Worm (Caenorhabditis elegans): Measurements from ENCODE around the gene srg-62.

The srg-62 gene

DNA sequence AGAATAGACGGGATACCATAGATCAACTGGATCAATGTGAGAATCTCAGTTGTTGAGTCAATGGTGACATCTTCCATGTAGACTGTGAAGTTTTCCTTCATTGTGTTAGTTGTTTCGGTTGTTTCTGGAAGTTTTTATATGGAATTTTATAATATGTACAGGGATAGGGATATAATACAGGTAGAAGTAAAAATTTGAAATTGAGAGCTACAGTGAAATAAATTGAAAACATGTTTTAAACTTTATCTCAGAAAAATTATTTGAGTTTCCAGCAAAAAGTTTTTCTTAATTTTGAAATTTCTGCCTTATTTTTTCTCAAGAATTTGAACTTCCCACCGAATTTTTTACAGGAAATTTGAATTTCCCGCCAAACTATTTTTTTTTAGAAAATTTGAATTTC, at the start of gene srg-62:
TSS of gene srg-62 (minus strand) at position 101 of the 400 bp plus-strand sequence.
- no peak for TF ChIP-seq fkh-8 (tag; optimal IDR thresholded peaks at IDR 0.05)
- no peak for TF ChIP-seq ceh-82 (tag; optimal IDR thresholded peaks at IDR 0.05)
- TF ChIP-seq nhr-28 (tag; optimal IDR thresholded peaks at IDR 0.05): no peak
- TF ChIP-seq C34B4.2 (tag; optimal IDR thresholded peaks at IDR 0.05): no peak
- no peak for TF ChIP-seq alr-1 (tag; optimal IDR thresholded peaks at IDR 0.05; ENCODE audit: borderline replicate concordance)
- TF ChIP-seq swsn-7 (tag; optimal IDR thresholded peaks at IDR 0.05): no peak
- TF ChIP-seq C16A3.4 (tag; optimal IDR thresholded peaks at IDR 0.05): no peak
- TF ChIP-seq pax-3 (tag; optimal IDR thresholded peaks at IDR 0.05): no peak
- TF ChIP-seq lin-13 (GFP tag; optimal IDR thresholded peaks at IDR 0.05): no peak

DNA sequence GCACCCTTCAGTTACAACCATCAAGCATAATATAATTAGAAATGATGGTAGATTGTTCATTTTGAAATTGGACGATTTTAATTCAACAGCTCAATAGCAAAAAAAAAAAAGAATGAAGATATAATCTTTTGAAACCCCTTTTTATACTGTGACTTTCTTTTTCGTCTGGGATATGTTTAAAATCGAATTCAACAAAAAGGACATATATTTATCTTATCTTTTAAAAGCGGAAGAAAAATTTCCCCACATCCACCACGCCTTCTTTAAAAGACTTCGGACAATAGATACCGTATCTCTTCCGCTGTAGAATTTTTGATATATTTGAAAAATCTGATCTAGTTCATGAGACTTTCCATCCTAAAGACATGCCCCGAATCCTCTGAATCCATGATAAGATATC, 38.6 kb upstream of the srg-62 start, which contains the start of gene R05D8.11:
TSS of gene R05D8.11 (minus strand) at position 101 of the 400 bp plus-strand sequence.
- TF ChIP-seq nhr-85 (tag) (no peak), elt-3 (tag; optimal IDR thresholded peaks at IDR 0.05) (peak in 1 of 6 experiments; percentile 0)

DNA sequence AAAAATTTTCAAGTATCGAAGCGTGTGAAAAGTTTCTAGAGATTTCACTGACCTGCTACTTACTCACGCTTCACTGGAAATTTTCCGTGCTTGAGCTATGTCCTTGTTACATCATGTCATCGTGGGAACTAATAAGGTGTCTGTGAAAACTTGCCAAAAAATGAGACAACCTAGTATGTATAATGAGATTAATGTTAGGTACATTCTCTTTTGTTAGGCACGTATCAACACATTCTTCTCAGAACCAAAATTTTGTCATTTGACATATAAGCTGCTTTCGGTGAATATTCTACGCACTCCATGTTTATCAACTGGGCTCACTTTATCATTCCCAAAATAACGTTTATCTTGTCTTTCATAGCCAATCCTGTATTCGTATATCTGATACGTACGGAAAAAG, 31.8 kb upstream of the srg-62 start, which contains the start of gene srj-18:
TSS of gene srj-18 (plus strand) at position 301 of the 400 bp plus-strand sequence.
- peak; percentile 59 for TF ChIP-seq fkh-8 (tag; optimal IDR thresholded peaks at IDR 0.05)
- no peak for TF ChIP-seq swsn-7 (tag; optimal IDR thresholded peaks at IDR 0.05)
- no peak for TF ChIP-seq nhr-12 (tag; optimal IDR thresholded peaks at IDR 0.05)

DNA sequence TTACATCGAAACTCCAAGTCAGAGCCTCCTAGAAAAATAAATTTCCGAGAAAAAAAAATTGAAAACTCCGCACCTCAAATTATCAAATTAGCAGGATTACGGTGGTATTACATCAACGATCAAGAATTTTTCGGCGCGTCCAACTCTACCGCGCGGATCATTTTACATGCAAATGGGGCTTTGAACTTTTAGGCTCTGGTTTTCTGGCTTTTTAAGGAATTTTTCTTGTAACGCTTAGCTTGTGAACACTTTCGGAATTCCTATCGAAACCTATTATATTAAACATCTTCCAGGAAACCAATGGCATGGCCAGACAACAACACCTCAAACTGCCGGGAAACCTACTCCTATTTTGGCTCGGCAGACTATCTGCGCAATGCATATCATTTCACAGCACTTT, 29.4 kb upstream of the srg-62 start, which contains the start of gene srh-56:
TSS of gene srh-56 (plus strand) at position 301 of the 400 bp plus-strand sequence.
- TF ChIP-seq unc-62 (GFP tag; optimal IDR thresholded peaks at IDR 0.05): no peak
- no peak for TF ChIP-seq nhr-85 (tag)
- TF ChIP-seq nhr-77 (tag; optimal IDR thresholded peaks at IDR 0.05): no peak
- no peak for TF ChIP-seq hpl-2 (GFP tag; optimal IDR thresholded peaks at IDR 0.05)
- no peak for TF ChIP-seq egl-13 (tag; optimal IDR thresholded peaks at IDR 0.05)
- no peak for TF ChIP-seq lin-14 (GFP tag; optimal IDR thresholded peaks at IDR 0.05)
- TF ChIP-seq lir-3 (tag; optimal IDR thresholded peaks at IDR 0.05; ENCODE audit: poor library complexity): no peak
- TF ChIP-seq elt-3 (tag; optimal IDR thresholded peaks at IDR 0.05): no peak

DNA sequence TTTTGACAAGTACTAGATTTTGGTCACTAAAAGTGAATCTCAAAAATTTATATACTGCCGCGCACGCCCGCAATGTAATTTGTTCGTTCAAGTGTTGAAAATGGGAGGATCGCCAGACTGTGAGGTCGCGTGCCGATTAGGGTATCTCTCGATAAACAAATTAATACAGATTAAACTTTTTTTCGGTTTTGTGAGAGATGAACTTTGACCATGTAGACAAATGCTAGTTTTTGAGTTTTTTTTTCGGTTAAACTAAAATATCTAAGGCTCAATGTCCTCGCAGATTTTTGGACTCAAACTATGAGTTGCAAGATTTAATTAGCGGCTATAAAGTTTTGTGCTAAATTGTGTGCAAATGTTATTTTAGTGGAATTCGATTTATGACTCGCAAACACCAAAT, 27.6 kb upstream of the srg-62 start, which contains the start of gene dhs-15:
TSS of gene dhs-15 (minus strand) at position 101 of the 400 bp plus-strand sequence.
- TF ChIP-seq ztf-11 (tag; optimal IDR thresholded peaks at IDR 0.05) (no peak), nhr-85 (tag) (peak; percentile 64)

DNA sequence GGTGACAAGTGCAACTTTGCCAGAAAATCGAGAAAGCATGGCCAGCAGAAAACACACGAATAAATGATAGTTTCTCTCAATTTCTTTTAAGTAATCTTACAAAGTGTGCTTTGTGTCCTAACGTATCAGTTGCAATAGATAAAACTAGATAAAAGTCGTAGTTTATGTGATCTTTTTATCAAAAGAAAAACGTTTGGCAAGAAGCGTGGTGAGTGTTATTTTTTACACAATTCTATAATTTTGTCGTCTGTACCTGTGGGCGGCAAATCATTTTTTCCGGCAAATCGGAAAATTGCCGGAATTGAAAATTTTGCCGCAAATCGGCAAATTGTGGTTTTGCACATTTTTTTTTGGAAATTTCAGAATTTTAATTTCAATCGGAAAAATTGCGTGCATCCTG, 25.3 kb upstream of the srg-62 start, which contains the start of gene R05D8.9:
TSS of gene R05D8.9 (minus strand) at position 101 of the 400 bp plus-strand sequence.
- TF ChIP-seq C34B4.2 (tag; optimal IDR thresholded peaks at IDR 0.05) (no peak), aha-1 (tag; optimal IDR thresholded peaks at IDR 0.05) (no peak), aly-2 (tag; optimal IDR thresholded peaks at IDR 0.05) (no peak), unc-130 (tag; optimal IDR thresholded peaks at IDR 0.05) (no peak), ceh-63 (GFP tag; optimal IDR thresholded peaks at IDR 0.05) (no peak), nhr-77 (tag; optimal IDR thresholded peaks at IDR 0.05) (no peak), fkh-8 (tag; optimal IDR thresholded peaks at IDR 0.05) (no peak), grh-1 (GFP tag; IDR thresholded peaks at IDR 0.05) (no peak)

DNA sequence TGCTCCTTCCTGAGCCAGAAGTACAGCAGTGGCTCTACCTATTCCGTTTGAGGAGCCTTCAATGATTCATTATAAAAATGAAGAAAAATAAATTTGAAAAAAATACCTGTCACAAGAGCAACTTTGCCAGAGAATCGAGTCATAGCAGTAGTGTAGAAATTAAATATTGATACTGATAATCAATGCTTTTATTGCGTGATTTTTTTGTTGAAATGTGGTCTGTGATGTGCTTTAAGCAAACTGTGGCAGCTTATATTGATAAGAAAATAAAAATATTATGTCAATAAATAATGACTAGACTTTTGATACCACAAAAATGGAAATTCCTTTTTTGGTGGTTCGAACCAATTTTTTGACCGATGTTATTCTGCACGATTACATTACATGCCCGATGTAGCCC, 22.9 kb upstream of the srg-62 start, which contains the start of gene dhs-14:
TSS of gene dhs-14 (minus strand) at position 149 of the 400 bp plus-strand sequence.
- no peak for TF ChIP-seq C16A3.4 (tag; optimal IDR thresholded peaks at IDR 0.05)
- peak in 1 of 2 experiments; percentile 21 for TF ChIP-seq lin-35 (GFP tag; optimal IDR thresholded peaks at IDR 0.05)
- TF ChIP-seq elt-2 (tag; optimal IDR thresholded peaks at IDR 0.05): peak; percentile 71

DNA sequence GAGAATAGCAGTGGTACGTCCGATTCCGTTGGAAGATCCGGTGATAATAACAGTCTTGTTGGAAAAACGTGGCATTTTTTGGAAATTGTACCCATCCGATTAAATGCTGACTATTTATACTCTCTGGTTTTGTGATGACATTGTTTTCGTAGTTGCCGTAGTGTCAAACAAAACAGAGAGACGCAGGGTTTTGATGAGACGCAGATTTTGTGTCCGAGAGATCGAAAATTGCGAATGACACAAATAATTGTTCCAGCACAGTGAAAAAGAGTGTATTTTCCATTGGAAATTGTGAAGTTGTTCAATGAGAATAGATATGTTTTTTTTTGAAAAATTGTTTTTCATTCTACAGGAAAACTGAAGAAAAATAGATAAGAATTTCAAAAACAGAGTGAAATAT, 20.9 kb upstream of the srg-62 start, which contains the start of gene R05D8.7:
TSS of gene R05D8.7 (minus strand) at position 104 of the 400 bp plus-strand sequence.
- no peak for TF ChIP-seq zip-4 (GFP tag; optimal IDR thresholded peaks at IDR 0.05)
- TF ChIP-seq C04F5.9 (tag; optimal IDR thresholded peaks at IDR 0.05): no peak
- TF ChIP-seq skn-1 (tag; optimal IDR thresholded peaks at IDR 0.05): peak; percentile 32
- TF ChIP-seq lin-35 (GFP tag; optimal IDR thresholded peaks at IDR 0.05): no peak
- TF ChIP-seq elt-2 (tag; optimal IDR thresholded peaks at IDR 0.05): no peak
- no peak for TF ChIP-seq fkh-8 (tag; optimal IDR thresholded peaks at IDR 0.05)
- TF ChIP-seq swsn-7 (tag; optimal IDR thresholded peaks at IDR 0.05): no peak
- no peak for TF ChIP-seq unc-98 (GFP tag; IDR thresholded peaks at IDR 0.05)
- TF ChIP-seq unc-86 (tag; optimal IDR thresholded peaks at IDR 0.05): no peak
- no peak for TF ChIP-seq vab-15 (tag; optimal IDR thresholded peaks at IDR 0.05)
- TF ChIP-seq nhr-20 (tag; optimal IDR thresholded peaks at IDR 0.05): peak; percentile 57
- TF ChIP-seq ces-1 (GFP tag; optimal IDR thresholded peaks at IDR 0.05): no peak
- TF ChIP-seq irx-1 (tag; optimal IDR thresholded peaks at IDR 0.05): no peak
- TF ChIP-seq nhr-19 (GFP tag; conservative IDR thresholded peaks at IDR 0.05): no peak
